Worm (Caenorhabditis elegans) whole organism, late embryonic: Measurements from ENCODE around the gene clec-37.

Experiments used
- F13H6.1 ChIP-seq: sonication (generic microtip); optimal IDR thresholded peaks from 2 replicates; lab custom pipeline; 2016; ENCODE audit warnings: missing genetic modification characterization, missing compliant biosample characterization
- ceh-48 ChIP-seq: sonication (generic microtip); optimal IDR thresholded peaks from 2 replicates; lab custom pipeline; 2016; ENCODE audit warnings: missing genetic modification characterization, inconsistent platforms, missing compliant biosample characterization
- ceh-6 ChIP-seq: fragments of 200-800 bp; sonication (Bioruptor generic); optimal IDR thresholded peaks from 2 replicates; lab custom pipeline; 2018; ENCODE audit warnings: mild to moderate bottlenecking, missing genetic modification characterization, missing compliant biosample characterization
- dmd-4 ChIP-seq: sonication (generic microtip); optimal IDR thresholded peaks from 2 replicates; lab custom pipeline; 2016; ENCODE audit warnings: borderline replicate concordance, missing genetic modification characterization, missing compliant biosample characterization
- fkh-10 ChIP-seq: fragments of 150-350 bp; optimal IDR thresholded peaks from 2 replicates; lab custom pipeline; 2014; ENCODE audit warnings: missing biosample characterization, missing genetic modification reagents, missing genetic modification characterization
- madf-2 ChIP-seq: sonication (generic microtip); optimal IDR thresholded peaks from 2 replicates; lab custom pipeline; 2017; ENCODE audit warnings: missing genetic modification characterization, missing compliant biosample characterization
- nhr-11 ChIP-seq: fragments of 150-350 bp; optimal IDR thresholded peaks from 2 replicates; lab custom pipeline; 2014; ENCODE audit warnings: missing biosample characterization, missing genetic modification characterization
- ref-2 ChIP-seq: sonication (generic microtip); optimal IDR thresholded peaks from 2 replicates; lab custom pipeline; 2016; ENCODE audit warnings: missing genetic modification characterization, missing compliant biosample characterization
- syd-9 ChIP-seq: sonication (generic microtip); optimal IDR thresholded peaks from 2 replicates; lab custom pipeline; 2016; ENCODE audit warnings: mild to moderate bottlenecking, missing genetic modification characterization, moderate library complexity, missing compliant biosample characterization
- tbx-2 ChIP-seq: sonication (generic microtip); optimal IDR thresholded peaks from 2 replicates; lab custom pipeline; 2016; ENCODE audit warnings: missing genetic modification characterization, missing compliant biosample characterization

DNA sequence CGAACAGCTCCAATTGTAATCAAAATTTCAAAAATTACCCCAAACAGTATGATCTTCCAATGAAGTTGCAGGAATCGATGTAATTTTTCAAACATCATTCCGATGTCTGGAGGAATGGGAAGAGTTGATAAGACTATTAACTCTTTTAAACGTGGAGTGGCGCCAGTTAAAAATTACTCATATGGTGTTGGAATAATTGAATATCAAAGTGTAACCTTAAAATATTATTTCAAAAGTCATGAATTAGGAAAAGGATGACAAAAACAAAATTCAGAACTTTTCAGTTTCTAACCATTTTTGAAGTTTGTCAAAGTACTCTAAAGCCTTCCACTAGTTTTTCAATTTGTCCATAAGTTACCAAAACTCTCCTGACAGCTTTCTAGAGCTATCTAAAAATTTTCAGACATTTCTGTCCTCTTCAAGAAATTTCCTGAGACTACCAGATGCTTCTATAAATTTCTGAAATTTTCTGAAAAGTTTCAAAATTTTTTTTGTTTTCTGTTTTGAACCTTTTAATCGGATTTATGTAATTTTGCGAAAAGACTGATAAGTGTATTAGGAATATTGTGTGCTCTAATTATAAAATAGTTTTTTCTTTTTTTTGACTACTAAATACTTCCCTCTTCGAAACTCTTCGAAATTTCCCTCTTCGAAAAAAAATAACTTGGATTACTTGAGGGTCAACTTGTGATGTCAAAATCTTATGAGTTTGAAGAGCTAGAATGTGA lies 2.2 kb upstream of the clec-37 start, which contains the start of the genes clec-35 and clec-27:
- TF ChIP-seq F13H6.1 (tag; lab: Kevin White, UChicago) (no peak), nhr-11 (tag; lab: Kevin White, UChicago) (no peak), ceh-6 (GFP tag; lab: Kevin White, UChicago) (no peak), ceh-48 (no peak), tbx-2 (tag; lab: Kevin White, UChicago) (no peak), madf-2 (no peak), fkh-10 (GFP tag; lab: Kevin White, UChicago) (no peak), ref-2 (tag; lab: Kevin White, UChicago) (no peak), syd-9 (tag; lab: Kevin White, UChicago) (no peak), dmd-4 (tag; lab: Kevin White, UChicago) (no peak)
